Worm (Caenorhabditis elegans): Measurements from ENCODE around the gene pqn-31.

The pqn-31 gene

ce11 chrV:9109281-9109680 is at the start of gene pqn-31:
Gene pqn-31, plus strand, starts transcription at chrV:9109581.
- no peak for TF ChIP-seq nhr-23 (tag; optimal IDR thresholded peaks at IDR 0.05)

- TF ChIP-seq alr-1 (tag; optimal IDR thresholded peaks at IDR 0.05) (no peak), egl-27 (tag; optimal IDR thresholded peaks at IDR 0.05) (no peak), nhr-21 (tag; optimal IDR thresholded peaks at IDR 0.05) (no peak), gmeb-1 (tag; optimal IDR thresholded peaks at IDR 0.05) (no peak), skn-1 (tag; optimal IDR thresholded peaks at IDR 0.05) (no peak), nhr-25 (tag; optimal IDR thresholded peaks at IDR 0.05) (no peak), sma-3 (GFP tag; optimal IDR thresholded peaks at IDR 0.05) (no peak), elt-3 (tag; optimal IDR thresholded peaks at IDR 0.05) (no peak), nhr-129 (tag; optimal IDR thresholded peaks at IDR 0.05) (no peak), snpc-4 (tag; optimal IDR thresholded peaks at IDR 0.05) (no peak), elt-1 (tag; optimal IDR thresholded peaks at IDR 0.05) (no peak), unc-62 (GFP tag; optimal IDR thresholded peaks at IDR 0.05) (no peak), C34F6.9 (tag; optimal IDR thresholded peaks at IDR 0.05) (no peak), ZK546.5 (tag; optimal IDR thresholded peaks at IDR 0.05) (no peak), nhr-77 (tag; optimal IDR thresholded peaks at IDR 0.05) (no peak), unc-39 (tag; optimal IDR thresholded peaks at IDR 0.05) (no peak), Y55F3AM.14 (GFP tag; optimal IDR thresholded peaks at IDR 0.05) (no peak), fos-1 (tag; optimal IDR thresholded peaks at IDR 0.05) (no peak), ztf-11 (tag; optimal IDR thresholded peaks at IDR 0.05) (no peak), unc-55 (GFP tag; optimal IDR thresholded peaks at IDR 0.05) (no peak)
Observed at ce11 chrV:9062341-9062740, 47.0 kb upstream of the pqn-31 start, which contains the start of gene C25E10.12. Gene C25E10.12, minus strand, starts transcription at chrV:9062441.

ce11 chrV:9063134-9063533 is 46.2 kb upstream of the pqn-31 start:
- TF ChIP-seq elt-3 (tag; optimal IDR thresholded peaks at IDR 0.05) (no peak), nhr-25 (tag; optimal IDR thresholded peaks at IDR 0.05) (peak; percentile 27)

ce11 chrV:9065001-9065400 is 44.4 kb upstream of the pqn-31 start:
- no peak for TF ChIP-seq ztf-4 (tag; optimal IDR thresholded peaks at IDR 0.05)

ce11 chrV:9065915-9066314 is 43.5 kb upstream of the pqn-31 start:
- no peak for TF ChIP-seq sma-3 (GFP tag; optimal IDR thresholded peaks at IDR 0.05)
- TF ChIP-seq nhr-25 (tag; optimal IDR thresholded peaks at IDR 0.05), result peak; percentile 35
- peak; percentile 25 for TF ChIP-seq sma-9 (GFP tag; optimal IDR thresholded peaks at IDR 0.05)
- no peak for TF ChIP-seq sma-9 (tag; optimal IDR thresholded peaks at IDR 0.05)
- no peak for TF ChIP-seq nhr-10 (tag; optimal IDR thresholded peaks at IDR 0.05)
- TF ChIP-seq nhr-23 (tag; optimal IDR thresholded peaks at IDR 0.05), result no peak
- TF ChIP-seq unc-39 (tag; optimal IDR thresholded peaks at IDR 0.05), result no peak
- no peak for TF ChIP-seq nhr-237 (tag; optimal IDR thresholded peaks at IDR 0.05)
- TF ChIP-seq fos-1 (tag; optimal IDR thresholded peaks at IDR 0.05), result no peak
- no peak for TF ChIP-seq gmeb-1 (tag; optimal IDR thresholded peaks at IDR 0.05)
- peak; percentile 30 for TF ChIP-seq ceh-16 (tag; optimal IDR thresholded peaks at IDR 0.05)
- no peak for TF ChIP-seq dmd-4 (tag; optimal IDR thresholded peaks at IDR 0.05)
- peak; percentile 61 for TF ChIP-seq blmp-1 (tag; optimal IDR thresholded peaks at IDR 0.05; ENCODE audit: insufficient read depth)
- no peak for TF ChIP-seq F13H6.1 (tag; optimal IDR thresholded peaks at IDR 0.05)
- TF ChIP-seq snpc-4 (tag; optimal IDR thresholded peaks at IDR 0.05), result no peak
- TF ChIP-seq lin-39 (tag; optimal IDR thresholded peaks at IDR 0.05), result no peak
- TF ChIP-seq ztf-11 (tag; optimal IDR thresholded peaks at IDR 0.05), result no peak
- no peak for TF ChIP-seq lsy-2 (tag; optimal IDR thresholded peaks at IDR 0.05)
- no peak for TF ChIP-seq nhr-6 (tag; optimal IDR thresholded peaks at IDR 0.05)
- TF ChIP-seq skn-1 (tag; optimal IDR thresholded peaks at IDR 0.05), result no peak
- TF ChIP-seq sem-4 (tag; optimal IDR thresholded peaks at IDR 0.05), result no peak

ce11 chrV:9067678-9068077 is 41.7 kb upstream of the pqn-31 start, which contains the start of gene fip-2:
Gene fip-2, plus strand, starts transcription at chrV:9067978.
- no peak for TF ChIP-seq elt-1 (tag; optimal IDR thresholded peaks at IDR 0.05)
- TF ChIP-seq Y55F3AM.14 (GFP tag; optimal IDR thresholded peaks at IDR 0.05), result no peak
- TF ChIP-seq fos-1 (tag; optimal IDR thresholded peaks at IDR 0.05), result no peak
- no peak for TF ChIP-seq snpc-4 (tag; optimal IDR thresholded peaks at IDR 0.05)
- TF ChIP-seq aly-2 (tag; optimal IDR thresholded peaks at IDR 0.05), result no peak

Data from whole organism, L2 larva.